Fruit fly (Drosophila melanogaster) whole organism: ENCODE data around the gene TH1.

ENCODE experiments used
- CG8478 ChIP-seq: fragments of >200 bp; optimal IDR thresholded peaks from 2 replicates; lab custom pipeline; 2018; ENCODE audit warnings: inconsistent platforms
- Dll ChIP-seq: fragments of >200 bp; optimal IDR thresholded peaks from 2 replicates; lab custom pipeline; 2017
- EcR ChIP-seq, 2 experiments: fragments of >200 bp; optimal IDR thresholded peaks; 2 replicates each; lab custom pipeline; 2017; ENCODE audit warnings: missing biosample characterization in 2 of 2, missing genetic modification characterization in 2 of 2, missing genetic modification reagents in 2 of 2
- pan ChIP-seq: fragments of >200 bp; optimal IDR thresholded peaks from 2 replicates; lab custom pipeline; 2017
- psq ChIP-seq: fragments of >200 bp; optimal IDR thresholded peaks from 2 replicates; lab custom pipeline; 2017
- usp ChIP-seq: fragments of >200 bp; optimal IDR thresholded peaks from 2 replicates; lab custom pipeline; 2017; ENCODE audit warnings: missing biosample characterization, missing genetic modification characterization, mixed read lengths

TH1 gene

DNA sequence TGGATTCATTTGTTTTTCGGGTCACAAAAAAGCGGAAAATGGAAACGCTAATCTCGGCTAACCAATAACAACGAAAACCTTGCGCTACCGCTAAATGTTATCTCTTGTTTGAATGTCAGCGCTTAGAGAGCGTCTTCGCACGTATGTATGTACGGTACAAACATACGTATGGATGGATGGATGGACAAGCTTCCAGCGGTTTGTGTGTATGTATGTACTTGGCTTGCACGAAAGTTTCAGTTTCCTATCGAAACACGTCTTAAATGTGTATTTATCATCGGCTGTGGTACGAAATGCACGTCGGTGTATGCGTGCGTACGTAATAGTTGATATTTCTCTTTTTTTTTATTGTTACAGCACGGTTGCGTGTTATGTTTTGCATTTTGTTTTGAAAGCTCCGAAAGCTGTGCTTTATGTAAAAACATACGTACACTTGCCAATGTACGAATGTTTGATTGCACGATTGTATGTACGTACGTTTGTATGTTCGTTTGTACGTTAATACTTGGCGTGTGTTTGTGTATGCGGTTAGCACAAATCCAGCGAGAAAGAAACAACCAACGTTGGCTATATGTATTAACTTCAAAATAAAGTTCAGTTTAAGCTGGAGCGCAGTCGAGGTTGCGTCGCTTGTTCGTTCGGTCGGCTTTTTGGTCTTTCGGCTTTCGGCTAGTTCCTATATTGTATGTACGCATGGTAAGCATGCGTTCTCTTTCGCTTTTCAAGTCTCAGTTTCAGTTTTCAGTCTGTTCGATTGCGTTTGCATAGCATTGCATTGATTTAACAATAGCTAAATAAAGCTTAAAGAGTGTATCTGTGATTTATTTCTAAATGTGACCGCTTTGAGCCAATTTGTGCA, 18.5 kb downstream of the TH1 start, which contains the start of gene Fur2:
TSS of gene Fur2 (plus strand) at position 595 of the 859 bp plus-strand sequence.
- TF ChIP-seq pan (lab: Kevin White, UChicago) (no peak), EcR (GFP tag; optimal IDR thresholded peaks at IDR 0.05; lab: Kevin White, UChicago) (no peak), usp (GFP tag; lab: Kevin White, UChicago) (no peak), Dll (lab: Kevin White, UChicago) (no peak), psq (no peak), CG8478 (no peak)

- TF ChIP-seq EcR (GFP tag; optimal IDR thresholded peaks at IDR 0.05; lab: Kevin White, UChicago) (no peak), Dll (lab: Kevin White, UChicago) (no peak), CG8478 (no peak), usp (GFP tag; lab: Kevin White, UChicago) (no peak), pan (lab: Kevin White, UChicago) (no peak), psq (no peak)
Measured at dm6 chrX:16371923-16372322, 19.3 kb downstream of the TH1 start.

DNA sequence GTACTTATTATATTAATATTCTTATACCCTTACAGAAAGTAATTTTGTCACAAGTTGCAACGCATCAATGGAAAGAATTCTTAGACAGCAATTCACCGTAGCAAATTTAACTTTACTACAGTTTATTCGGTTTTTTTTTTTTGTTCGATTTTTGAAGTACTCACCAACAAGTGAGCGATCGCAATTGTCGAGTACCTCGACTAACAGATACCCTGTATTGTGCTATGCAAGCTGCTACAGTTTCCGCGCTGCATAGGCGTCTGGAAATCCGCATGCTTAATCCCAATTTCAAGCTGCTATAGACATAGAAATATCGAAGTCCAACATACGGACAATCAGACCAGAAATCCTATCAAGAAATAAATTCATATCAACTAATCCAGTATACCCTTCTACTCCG, 22.7 kb downstream of the TH1 start:
- TF ChIP-seq usp (GFP tag; lab: Kevin White, UChicago), result no peak
- TF ChIP-seq Dll (lab: Kevin White, UChicago), result no peak
- TF ChIP-seq pan (lab: Kevin White, UChicago), result no peak
- no peak for TF ChIP-seq CG8478
- no peak for TF ChIP-seq EcR (GFP tag; optimal IDR thresholded peaks at IDR 0.05; lab: Kevin White, UChicago)
- TF ChIP-seq psq, result no peak

DNA sequence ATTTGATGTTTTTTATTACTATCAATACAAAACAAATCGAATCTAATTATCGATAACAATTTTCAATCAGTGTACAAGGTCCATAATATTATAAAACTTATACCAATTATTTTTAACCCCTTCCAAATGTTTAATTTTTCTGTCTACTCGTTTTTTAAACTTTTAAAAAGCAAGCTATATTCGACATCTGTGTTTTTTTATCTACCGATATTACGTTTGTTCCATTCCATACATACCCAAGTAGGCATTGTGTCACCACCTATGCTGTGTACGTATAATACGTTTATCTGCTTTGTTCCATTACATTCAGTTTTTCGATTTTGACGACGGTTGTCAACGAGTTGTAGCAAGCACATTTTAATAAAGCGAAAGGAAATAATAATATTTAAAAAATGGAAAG, 29.9 kb downstream of the TH1 start, which contains the start of gene nonA:
TSS of gene nonA (plus strand) at position 264 of the 400 bp plus-strand sequence.
- no peak for TF ChIP-seq Dll (lab: Kevin White, UChicago)
- no peak for TF ChIP-seq EcR (GFP tag; optimal IDR thresholded peaks at IDR 0.05; lab: Kevin White, UChicago)
- no peak for TF ChIP-seq CG8478

dm6 chrX:16358670-16359320, 32.4 kb downstream of the TH1 start, which contains the start of the genes U2af50 and PIG-Q:
Gene U2af50, minus strand, starts transcription at chrX:16359039.
Gene PIG-Q, plus strand, starts transcription at chrX:16359143.
- TF ChIP-seq psq (no peak), pan (lab: Kevin White, UChicago) (no peak), EcR (GFP tag; optimal IDR thresholded peaks at IDR 0.05; lab: Kevin White, UChicago) (no peak), usp (GFP tag; lab: Kevin White, UChicago) (no peak), CG8478 (no peak), Dll (lab: Kevin White, UChicago) (no peak)

DNA sequence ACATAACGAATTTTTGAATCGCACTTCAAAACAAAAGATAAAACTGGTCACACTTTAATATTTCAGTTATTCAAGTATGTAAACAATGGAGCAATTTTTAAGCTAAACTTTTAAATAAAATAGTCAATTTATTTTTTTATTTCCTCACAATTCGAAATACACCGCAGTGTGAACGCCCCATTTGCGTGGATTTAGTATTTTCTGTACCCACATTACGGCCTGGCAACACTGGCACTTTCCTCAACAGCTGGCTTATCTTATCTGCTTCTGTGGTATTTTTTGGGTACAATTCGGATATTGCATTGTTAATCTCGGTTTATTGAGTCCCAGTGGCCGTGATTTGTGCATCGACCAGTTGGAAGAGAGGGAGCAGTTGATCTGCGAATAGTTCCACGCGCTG, 41.2 kb downstream of the TH1 start, which contains the start of gene sl:
TSS of gene sl (plus strand) at position 254 of the 400 bp plus-strand sequence.
- no peak for TF ChIP-seq Dll (lab: Kevin White, UChicago)
- no peak for TF ChIP-seq usp (GFP tag; lab: Kevin White, UChicago)
- TF ChIP-seq pan (lab: Kevin White, UChicago), result no peak
- no peak for TF ChIP-seq CG8478
- TF ChIP-seq psq, result no peak
- no peak for TF ChIP-seq EcR (GFP tag; optimal IDR thresholded peaks at IDR 0.05; lab: Kevin White, UChicago)
